Fruit fly (Drosophila melanogaster) whole organism, pupa: Measurements from ENCODE around the gene CG32333.
A peak's percentile ranks its signal among the peaks of the same experiment; 100 is the strongest.

ENCODE experiments used
- CG10348 ChIP-seq: fragments of 200-800 bp; sonication (Bioruptor generic); IDR thresholded peaks from 2 replicates; pipeline ENCODE4 v1.3.6; 2022; ENCODE audit warnings: missing biosample characterization, missing genetic modification characterization
- CG12605 ChIP-seq: fragments of 200-800 bp; sonication (Bioruptor generic); IDR thresholded peaks from 2 replicates; pipeline ENCODE4 v1.3.6; 2022; ENCODE audit warnings: missing biosample characterization, missing genetic modification characterization
- CG13204 ChIP-seq: fragments of 200-800 bp; sonication (Bioruptor generic); optimal IDR thresholded peaks from 2 replicates; lab custom pipeline; 2018; ENCODE audit warnings: missing biosample characterization, mild to moderate bottlenecking, missing genetic modification characterization, moderate library complexity
- CG14655 ChIP-seq: fragments of 200-800 bp; sonication (Bioruptor generic); optimal IDR thresholded peaks from 3 replicates; lab custom pipeline; 2017; ENCODE audit warnings: mild to moderate bottlenecking, missing biosample characterization, missing genetic modification reagents, missing genetic modification characterization
- CG15710 ChIP-seq: fragments of 200-800 bp; sonication (Bioruptor generic); optimal IDR thresholded peaks from 2 replicates; lab custom pipeline; 2018; ENCODE audit warnings: missing biosample characterization, mild to moderate bottlenecking, missing genetic modification characterization, moderate library complexity
- CG17806 ChIP-seq: fragments of 200-800 bp; sonication (Bioruptor generic); optimal IDR thresholded peaks from 2 replicates; lab custom pipeline; 2018; ENCODE audit warnings: missing biosample characterization, mild to moderate bottlenecking, missing genetic modification characterization, moderate library complexity
- CG32121 ChIP-seq: fragments of 200-800 bp; sonication (Bioruptor generic); IDR thresholded peaks from 2 replicates; pipeline ENCODE4 v1.3.6; 2022; ENCODE audit warnings: missing biosample characterization, missing genetic modification characterization
- CG34367 ChIP-seq: fragments of 200-800 bp; sonication (Bioruptor generic); optimal IDR thresholded peaks from 2 replicates; lab custom pipeline; 2018; ENCODE audit warnings: missing biosample characterization, mild to moderate bottlenecking, missing genetic modification characterization
- CG4496 ChIP-seq: fragments of 200-800 bp; sonication (Bioruptor generic); IDR thresholded peaks from 3 replicates; pipeline ENCODE4 v1.3.6; 2022; ENCODE audit warnings: missing biosample characterization, missing genetic modification characterization
- CG8159 ChIP-seq: fragments of 200-800 bp; sonication (Bioruptor generic); optimal IDR thresholded peaks from 3 replicates; lab custom pipeline; 2018; ENCODE audit warnings: missing biosample characterization, mild to moderate bottlenecking, missing genetic modification characterization, moderate library complexity
- CG8301 ChIP-seq: fragments of 200-800 bp; sonication (Bioruptor generic); optimal IDR thresholded peaks from 2 replicates; lab custom pipeline; 2018; ENCODE audit warnings: missing biosample characterization, mild to moderate bottlenecking, missing genetic modification characterization
- CG9948 ChIP-seq: fragments of 200-800 bp; sonication (Bioruptor generic); optimal IDR thresholded peaks from 2 replicates; lab custom pipeline; 2018; ENCODE audit warnings: missing biosample characterization, mild to moderate bottlenecking, missing genetic modification characterization, moderate library complexity
- D1 ChIP-seq: fragments of 200-800 bp; sonication (Bioruptor generic); optimal IDR thresholded peaks from 2 replicates; lab custom pipeline; 2018; ENCODE audit warnings: missing biosample characterization, mild to moderate bottlenecking, missing genetic modification characterization, moderate library complexity
- EcR ChIP-seq: fragments of 200-800 bp; sonication (Bioruptor generic); optimal IDR thresholded peaks from 3 replicates; lab custom pipeline; 2019; ENCODE audit warnings: missing biosample characterization, missing genetic modification characterization, mild to moderate bottlenecking, moderate library complexity, missing genetic modification reagents
- Ets98B ChIP-seq: fragments of 200-800 bp; sonication (Bioruptor generic); IDR thresholded peaks from 2 replicates; pipeline ENCODE4 v1.3.6; 2022; ENCODE audit warnings: missing biosample characterization, missing genetic modification characterization
- Pif1A ChIP-seq: fragments of 200-800 bp; sonication (Bioruptor generic); optimal IDR thresholded peaks from 3 replicates; lab custom pipeline; 2016; ENCODE audit warnings: missing biosample characterization, missing genetic modification characterization
- Pif1B ChIP-seq: fragments of 200-800 bp; sonication (Bioruptor generic); optimal IDR thresholded peaks from 3 replicates; lab custom pipeline; 2016; ENCODE audit warnings: missing biosample characterization, missing genetic modification characterization
- Snoo ChIP-seq: fragments of 200-800 bp; sonication (Bioruptor generic); optimal IDR thresholded peaks from 3 replicates; lab custom pipeline; 2017; ENCODE audit warnings: missing biosample characterization, mild to moderate bottlenecking, missing genetic modification characterization, inconsistent platforms
- fd96Ca ChIP-seq: fragments of 200-800 bp; sonication (Bioruptor generic); IDR thresholded peaks from 3 replicates; pipeline ENCODE4 v1.3.6; 2022; ENCODE audit warnings: missing biosample characterization, missing genetic modification characterization
- gl ChIP-seq: fragments of 200-800 bp; sonication (Bioruptor generic); optimal IDR thresholded peaks from 2 replicates; lab custom pipeline; 2018; ENCODE audit warnings: missing biosample characterization, mild to moderate bottlenecking, missing genetic modification characterization
- rn ChIP-seq: fragments of 200-800 bp; sonication (Bioruptor generic); IDR thresholded peaks from 2 replicates; pipeline ENCODE4 v1.3.6; 2022; ENCODE audit warnings: missing biosample characterization, missing genetic modification characterization

Gene CG32333

dm6 chr3L:1258547-1258946, 17.2 kb upstream of the CG32333 start:
- TF ChIP-seq rn (no peak), Snoo (no peak), fd96Ca (GFP tag; lab: Robert Waterston, UW) (no peak), Pif1A (GFP tag; lab: Kevin White, UChicago) (no peak), CG15710 (tag; lab: Kevin White, UChicago) (no peak), Ets98B (GFP tag; lab: Robert Waterston, UW) (no peak), EcR (no peak), CG9948 (no peak), CG8301 (tag; lab: Kevin White, UChicago) (no peak), CG13204 (no peak)
- TF ChIP-seq, all 21 proteins: peak for 0

dm6 chr3L:1264998-1265397, 10.8 kb upstream of the CG32333 start:
- TF ChIP-seq Snoo (peak; percentile 7), CG13204 (no peak), CG14655 (GFP tag; lab: Kevin White, UChicago) (peak; percentile 69), rn (no peak), CG32121 (GFP tag; lab: Robert Waterston, UW) (no peak), CG9948 (peak; percentile 25), Pif1B (peak; percentile 57), fd96Ca (GFP tag; lab: Robert Waterston, UW) (no peak), CG8159 (tag; lab: Kevin White, UChicago) (peak; percentile 25), CG15710 (tag; lab: Kevin White, UChicago) (no peak), CG12605 (GFP tag; lab: Robert Waterston, UW) (no peak), Pif1A (GFP tag; lab: Kevin White, UChicago) (peak; percentile 50), CG10348 (GFP tag; lab: Robert Waterston, UW) (no peak), CG8301 (tag; lab: Kevin White, UChicago) (peak; percentile 33), CG17806 (no peak), EcR (no peak)

- TF ChIP-seq Ets98B (GFP tag; lab: Robert Waterston, UW) (peak; percentile 14; the same call in 1 of the 2 replicates), CG10348 (GFP tag; lab: Robert Waterston, UW) (no peak), CG4496 (GFP tag; lab: Robert Waterston, UW) (peak; percentile 31; the same call in 1 of the 3 replicates), CG32121 (GFP tag; lab: Robert Waterston, UW) (no peak), EcR (peak; percentile 47), CG13204 (peak; percentile 1)
Measured at dm6 chr3L:1265423-1266002, 10.2 kb upstream of the CG32333 start.

dm6 chr3L:1269013-1269412, 6.7 kb upstream of the CG32333 start:
- TF ChIP-seq EcR (peak; percentile 92), CG4496 (GFP tag; lab: Robert Waterston, UW) (no peak), CG13204 (peak; percentile 29)

- TF ChIP-seq gl (tag; lab: Kevin White, UChicago) (no peak), CG14655 (GFP tag; lab: Kevin White, UChicago) (peak; percentile 6), CG8159 (tag; lab: Kevin White, UChicago) (peak; percentile 4), CG12605 (GFP tag; lab: Robert Waterston, UW) (no peak), CG15710 (tag; lab: Kevin White, UChicago) (no peak), CG17806 (no peak), CG10348 (GFP tag; lab: Robert Waterston, UW) (no peak), CG32121 (GFP tag; lab: Robert Waterston, UW) (no peak), Snoo (no peak), Pif1B (no peak), D1 (tag; lab: Kevin White, UChicago) (no peak)
Measured at dm6 chr3L:1277937-1278336, 2.2 kb downstream of the CG32333 start.

DNA sequence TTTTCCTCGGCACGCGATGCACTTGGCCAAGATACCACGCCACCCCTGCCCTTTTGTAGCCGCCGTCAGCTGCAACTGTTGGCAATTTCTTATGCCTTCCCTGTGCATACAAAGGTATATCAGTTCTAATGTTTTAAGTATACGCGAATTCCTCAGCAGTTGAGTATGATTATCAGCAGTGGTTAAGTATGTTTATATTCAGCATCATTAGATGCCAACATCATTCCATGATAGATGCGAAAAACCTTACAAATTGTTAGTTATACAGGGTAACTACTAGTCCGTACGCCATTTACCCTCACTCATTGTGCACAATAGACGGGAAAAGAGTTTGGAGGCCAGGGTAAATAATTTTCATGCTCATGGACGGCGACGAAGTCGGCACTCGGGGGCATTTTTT, 3.9 kb downstream of the CG32333 start:
- TF ChIP-seq CG4496 (GFP tag; lab: Robert Waterston, UW) (peak; percentile 40; the same call in 1 of the 3 replicates), CG8159 (tag; lab: Kevin White, UChicago) (peak; percentile 7), CG34367 (tag; lab: Kevin White, UChicago) (peak; percentile 36), rn (0 out of 2 replicates have a peak, but pooled peaks have one; percentile 29), Pif1A (GFP tag; lab: Kevin White, UChicago) (no peak), Ets98B (GFP tag; lab: Robert Waterston, UW) (peak; percentile 33; the same call in 1 of the 2 replicates), CG15710 (tag; lab: Kevin White, UChicago) (peak; percentile 48), fd96Ca (GFP tag; lab: Robert Waterston, UW) (peak; percentile 42; the same call in 1 of the 3 replicates), CG14655 (GFP tag; lab: Kevin White, UChicago) (peak; percentile 3), EcR (no peak), CG32121 (GFP tag; lab: Robert Waterston, UW) (no peak)
- TF ChIP-seq, all 21 proteins: peak for 8
